Fruit fly (Drosophila melanogaster): ENCODE data around the gene Psf2.

The Psf2 gene

DNA sequence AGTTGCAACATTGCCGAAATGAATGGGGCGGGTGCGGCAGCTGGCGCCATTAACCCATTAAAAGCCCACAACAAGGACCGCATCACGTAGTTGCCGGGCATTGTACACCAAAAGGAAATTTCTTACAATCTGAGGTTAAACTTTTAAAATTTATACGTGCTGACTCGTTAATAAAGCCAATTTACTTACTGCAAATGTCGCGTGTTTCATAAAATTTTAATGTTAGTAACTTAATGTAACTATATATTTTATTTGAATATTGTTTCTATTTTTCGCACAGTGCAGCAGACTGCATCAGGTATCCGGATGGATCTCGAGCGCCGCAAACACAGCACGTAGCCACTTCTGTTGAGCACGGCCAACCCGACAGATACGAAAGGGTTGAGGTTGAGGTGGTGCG, 29.7 kb upstream of the Psf2 start:
- TF ChIP-seq pdm3 (GFP tag; optimal IDR thresholded peaks at IDR 0.05) (peak; percentile 31), CG6276 (GFP tag; optimal IDR thresholded peaks at IDR 0.05) (peak; percentile 4), CG1621 (tag; optimal IDR thresholded peaks at IDR 0.05) (peak; percentile 26), dsx (GFP tag; optimal IDR thresholded peaks at IDR 0.05; ENCODE audit: poor library complexity, severe bottlenecking) (peak; percentile 55), dac (GFP tag; optimal IDR thresholded peaks at IDR 0.05) (no peak), cyc (GFP tag; optimal IDR thresholded peaks at IDR 0.05) (peak; percentile 18), Eip75B (GFP tag; optimal IDR thresholded peaks at IDR 0.05) (peak; percentile 33), Lpt (GFP tag; optimal IDR thresholded peaks at IDR 0.05) (no peak), vri (GFP tag; optimal IDR thresholded peaks at IDR 0.05) (no peak), CG8319 (GFP tag; optimal IDR thresholded peaks at IDR 0.05) (peak; percentile 25), CG9139 (GFP tag; optimal IDR thresholded peaks at IDR 0.05) (peak; percentile 20), CG4318 (GFP tag; optimal IDR thresholded peaks at IDR 0.05) (peak; percentile 33), OdsH (GFP tag; optimal IDR thresholded peaks at IDR 0.05) (peak; percentile 33), fd85E (GFP tag; optimal IDR thresholded peaks at IDR 0.05) (no peak), CG11762 (GFP tag; optimal IDR thresholded peaks at IDR 0.05; ENCODE audit: insufficient read depth) (no peak), CG6808 (GFP tag; optimal IDR thresholded peaks at IDR 0.05) (peak; percentile 31), CG8632 (GFP tag; optimal IDR thresholded peaks at IDR 0.05) (peak; percentile 32), svp (GFP tag) (peak; percentile 66), lz (GFP tag; optimal IDR thresholded peaks at IDR 0.05) (peak; percentile 24), Hr39 (GFP tag; optimal IDR thresholded peaks at IDR 0.05) (no peak), Smox (GFP tag; optimal IDR thresholded peaks at IDR 0.05) (peak; percentile 4), Sox15 (GFP tag; optimal IDR thresholded peaks at IDR 0.05) (no peak), Sox102F (GFP tag; optimal IDR thresholded peaks at IDR 0.05) (no peak), Eip93F (GFP tag; optimal IDR thresholded peaks at IDR 0.05) (no peak), spab (GFP tag; optimal IDR thresholded peaks at IDR 0.05) (peak; percentile 34), Hr38 (GFP tag; optimal IDR thresholded peaks at IDR 0.05) (no peak), net (GFP tag; optimal IDR thresholded peaks at IDR 0.05) (no peak), CG32006 (GFP tag; optimal IDR thresholded peaks at IDR 0.05) (peak; percentile 51), Ets21C (GFP tag; optimal IDR thresholded peaks at IDR 0.05) (no peak), CG3919 (GFP tag; optimal IDR thresholded peaks at IDR 0.05) (peak; percentile 42), Gug (GFP tag; IDR thresholded peaks at IDR 0.05) (0 out of 2 replicates have a peak, but pooled peaks have one; percentile 21), fkh (GFP tag; optimal IDR thresholded peaks at IDR 0.05) (no peak), Eip78C (GFP tag) (peak; percentile 82), Met (GFP tag; optimal IDR thresholded peaks at IDR 0.05) (peak; percentile 43), Blimp-1 (GFP tag; optimal IDR thresholded peaks at IDR 0.05) (no peak), acj6 (GFP tag; optimal IDR thresholded peaks at IDR 0.05) (peak; percentile 31), CG34406 (GFP tag; optimal IDR thresholded peaks at IDR 0.05) (peak; percentile 4), Hr4 (GFP tag; optimal IDR thresholded peaks at IDR 0.05) (peak; percentile 28), esn (GFP tag; optimal IDR thresholded peaks at IDR 0.05) (peak; percentile 44), CG6854 (GFP tag; optimal IDR thresholded peaks at IDR 0.05) (no peak), Sox14 (GFP tag; optimal IDR thresholded peaks at IDR 0.05) (no peak), CG6792 (GFP tag; optimal IDR thresholded peaks at IDR 0.05) (peak; percentile 20), fd59A (GFP tag; optimal IDR thresholded peaks at IDR 0.05) (peak; percentile 10), Ets96B (tag; optimal IDR thresholded peaks at IDR 0.05) (peak; percentile 52), CG3032 (tag; optimal IDR thresholded peaks at IDR 0.05) (peak; percentile 59), achi (GFP tag; optimal IDR thresholded peaks at IDR 0.05) (peak; percentile 40), CG7368 (GFP tag; optimal IDR thresholded peaks at IDR 0.05) (no peak), CG11902 (GFP tag; optimal IDR thresholded peaks at IDR 0.05) (no peak), CG11294 (GFP tag; IDR thresholded peaks at IDR 0.05) (no peak), CG8119 (GFP tag; IDR thresholded peaks at IDR 0.05) (peak; percentile 41; the same call in 1 of the 3 replicates), eg (GFP tag; IDR thresholded peaks at IDR 0.05) (peak; percentile 51; the same call in 2 of the 3 replicates), CG16779 (tag; optimal IDR thresholded peaks at IDR 0.05) (peak; percentile 19), CG31627 (GFP tag; optimal IDR thresholded peaks at IDR 0.05) (no peak)
